Fruit fly (Drosophila melanogaster) whole organism, prepupa: ENCODE measurements around the gene Ilp3.
A peak's percentile ranks its signal among the peaks of the same experiment; 100 is the strongest.

Experiments used
- CG11294 ChIP-seq: fragments of 200-800 bp; sonication (Bioruptor generic); IDR thresholded peaks from 2 replicates; pipeline ENCODE4 v1.3.6; 2022; ENCODE audit warnings: missing biosample characterization, missing genetic modification characterization
- CG11762 ChIP-seq: fragments of 200-800 bp; sonication (Bioruptor generic); optimal IDR thresholded peaks from 3 replicates; lab custom pipeline; 2016; ENCODE audit warnings: missing biosample characterization, missing genetic modification characterization; ENCODE audit not compliant: insufficient read depth
- CG11902 ChIP-seq: fragments of 200-800 bp; sonication (Bioruptor generic); optimal IDR thresholded peaks from 3 replicates; lab custom pipeline; 2016; ENCODE audit warnings: missing biosample characterization, missing genetic modification characterization
- CG15336 ChIP-seq: fragments of 200-800 bp; sonication (Bioruptor generic); IDR thresholded peaks from 2 replicates; pipeline ENCODE4 v1.3.6; 2022; ENCODE audit warnings: missing biosample characterization, missing genetic modification characterization
- CG1621 ChIP-seq: fragments of 200-800 bp; sonication (Bioruptor generic); optimal IDR thresholded peaks from 3 replicates; lab custom pipeline; 2018; ENCODE audit warnings: missing biosample characterization, mild to moderate bottlenecking, missing genetic modification characterization
- CG3032 ChIP-seq: fragments of 200-800 bp; optimal IDR thresholded peaks from 2 replicates; lab custom pipeline; 2019; ENCODE audit warnings: missing biosample characterization, mild to moderate bottlenecking, missing genetic modification characterization, moderate library complexity
- CG32006 ChIP-seq: fragments of 200-800 bp; sonication (Bioruptor generic); optimal IDR thresholded peaks from 3 replicates; lab custom pipeline; 2017; ENCODE audit warnings: missing biosample characterization, mild to moderate bottlenecking, missing genetic modification characterization
- CG3919 ChIP-seq: fragments of 200-800 bp; sonication (Bioruptor generic); optimal IDR thresholded peaks from 3 replicates; lab custom pipeline; 2016; ENCODE audit warnings: missing biosample characterization, missing genetic modification characterization
- CG4318 ChIP-seq: fragments of 200-800 bp; sonication (Bioruptor generic); optimal IDR thresholded peaks from 3 replicates; lab custom pipeline; 2017; ENCODE audit warnings: missing biosample characterization, mild to moderate bottlenecking, missing genetic modification characterization
- CG6163 ChIP-seq: fragments of 200-800 bp; sonication (Bioruptor generic); IDR thresholded peaks from 3 replicates; pipeline ENCODE4 v1.3.6; 2022; ENCODE audit warnings: missing biosample characterization, missing genetic modification characterization
- CG6276 ChIP-seq: fragments of 200-800 bp; sonication (Bioruptor generic); optimal IDR thresholded peaks from 2 replicates; lab custom pipeline; 2017; ENCODE audit warnings: missing biosample characterization, mild to moderate bottlenecking, missing genetic modification characterization
- CG6854 ChIP-seq: fragments of 200-800 bp; sonication (Bioruptor generic); optimal IDR thresholded peaks from 2 replicates; lab custom pipeline; 2017; ENCODE audit warnings: missing biosample characterization, mild to moderate bottlenecking, missing genetic modification characterization
- CG7368 ChIP-seq: fragments of 200-800 bp; sonication (Bioruptor generic); optimal IDR thresholded peaks from 3 replicates; lab custom pipeline; 2016; ENCODE audit warnings: missing biosample characterization, missing genetic modification characterization
- CG8119 ChIP-seq: fragments of 200-800 bp; sonication (Bioruptor generic); IDR thresholded peaks from 3 replicates; pipeline ENCODE4 v1.3.6; 2022; ENCODE audit warnings: missing biosample characterization, missing genetic modification characterization
- CG8319 ChIP-seq: fragments of 200-800 bp; sonication (Bioruptor generic); optimal IDR thresholded peaks from 3 replicates; lab custom pipeline; 2016; ENCODE audit warnings: missing biosample characterization, missing genetic modification characterization
- CG8632 ChIP-seq: fragments of 200-800 bp; sonication (Bioruptor generic); optimal IDR thresholded peaks from 3 replicates; lab custom pipeline; 2016; ENCODE audit warnings: missing biosample characterization, missing genetic modification characterization
- Eip75B ChIP-seq: fragments of 200-800 bp; sonication (Bioruptor generic); optimal IDR thresholded peaks from 3 replicates; lab custom pipeline; 2016; ENCODE audit warnings: missing biosample characterization, missing genetic modification characterization
- Eip78C ChIP-seq: fragments of 200-800 bp; sonication (Bioruptor generic); peaks from one replicate; lab custom pipeline; 2016; ENCODE audit warnings: missing biosample characterization, missing genetic modification characterization
- Eip93F ChIP-seq: fragments of 200-800 bp; sonication (Bioruptor generic); optimal IDR thresholded peaks from 2 replicates; lab custom pipeline; 2016; ENCODE audit warnings: missing biosample characterization, mild to moderate bottlenecking, missing genetic modification characterization
- Ets21C ChIP-seq: fragments of 200-800 bp; sonication (Bioruptor generic); optimal IDR thresholded peaks from 3 replicates; lab custom pipeline; 2016; ENCODE audit warnings: missing biosample characterization, missing genetic modification characterization
- Hr4 ChIP-seq: fragments of 200-800 bp; sonication (Bioruptor generic); optimal IDR thresholded peaks from 3 replicates; lab custom pipeline; 2016; ENCODE audit warnings: missing biosample characterization, missing genetic modification characterization
- Met ChIP-seq: fragments of 200-800 bp; sonication (Bioruptor generic); optimal IDR thresholded peaks from 3 replicates; lab custom pipeline; 2016; ENCODE audit warnings: missing biosample characterization, missing genetic modification characterization
- OdsH ChIP-seq: fragments of 200-800 bp; sonication (Bioruptor generic); optimal IDR thresholded peaks from 3 replicates; lab custom pipeline; 2016; ENCODE audit warnings: missing biosample characterization, missing genetic modification characterization
- Sox102F ChIP-seq: fragments of 200-800 bp; sonication (Bioruptor generic); optimal IDR thresholded peaks from 2 replicates; lab custom pipeline; 2016; ENCODE audit warnings: missing biosample characterization, mild to moderate bottlenecking, missing genetic modification characterization
- Sox14 ChIP-seq: fragments of 200-800 bp; sonication (Bioruptor generic); optimal IDR thresholded peaks from 3 replicates; lab custom pipeline; 2016; ENCODE audit warnings: missing biosample characterization, missing genetic modification characterization
- Sox15 ChIP-seq: fragments of 200-800 bp; sonication (Bioruptor generic); optimal IDR thresholded peaks from 3 replicates; lab custom pipeline; 2016; ENCODE audit warnings: missing biosample characterization, missing genetic modification characterization
- achi ChIP-seq: fragments of 200-800 bp; sonication (Bioruptor generic); optimal IDR thresholded peaks from 3 replicates; lab custom pipeline; 2016; ENCODE audit warnings: missing biosample characterization, missing genetic modification characterization
- acj6 ChIP-seq: fragments of 200-800 bp; sonication (Bioruptor generic); optimal IDR thresholded peaks from 3 replicates; lab custom pipeline; 2016; ENCODE audit warnings: missing biosample characterization, missing genetic modification characterization
- dac ChIP-seq: fragments of 200-800 bp; sonication (Bioruptor generic); optimal IDR thresholded peaks from 2 replicates; lab custom pipeline; 2017; ENCODE audit warnings: missing biosample characterization, mild to moderate bottlenecking, missing genetic modification characterization
- dsx ChIP-seq: fragments of 200-800 bp; optimal IDR thresholded peaks from 3 replicates; lab custom pipeline; 2019; ENCODE audit warnings: missing biosample characterization, mild to moderate bottlenecking, missing genetic modification characterization, moderate library complexity; ENCODE audit not compliant: poor library complexity, severe bottlenecking
- eg ChIP-seq: fragments of 200-800 bp; sonication (Bioruptor generic); IDR thresholded peaks from 3 replicates; pipeline ENCODE4 v1.3.6; 2022; ENCODE audit warnings: missing biosample characterization, missing genetic modification characterization
- esn ChIP-seq: fragments of 200-800 bp; sonication (Bioruptor generic); optimal IDR thresholded peaks from 2 replicates; lab custom pipeline; 2016; ENCODE audit warnings: missing biosample characterization, mild to moderate bottlenecking, missing genetic modification characterization, moderate library complexity
- fkh ChIP-seq: fragments of 200-800 bp; sonication (Bioruptor generic); optimal IDR thresholded peaks from 3 replicates; lab custom pipeline; 2017; ENCODE audit warnings: missing biosample characterization, mild to moderate bottlenecking, missing genetic modification characterization, moderate library complexity
- lz ChIP-seq: fragments of 200-800 bp; sonication (Bioruptor generic); optimal IDR thresholded peaks from 3 replicates; lab custom pipeline; 2016; ENCODE audit warnings: missing biosample characterization, missing genetic modification characterization
- net ChIP-seq: fragments of 200-800 bp; sonication (Bioruptor generic); optimal IDR thresholded peaks from 3 replicates; lab custom pipeline; 2016; ENCODE audit warnings: missing biosample characterization, missing genetic modification characterization
- pdm3 ChIP-seq: fragments of 200-800 bp; sonication (Bioruptor generic); optimal IDR thresholded peaks from 3 replicates; lab custom pipeline; 2016; ENCODE audit warnings: missing biosample characterization, missing genetic modification characterization
- salr ChIP-seq, 2 experiments: fragments of 200-800 bp; sonication (Bioruptor generic); optimal IDR thresholded peaks; 3 replicates each; lab custom pipeline; 2016 to 2018; ENCODE audit warnings: missing biosample characterization in 2 of 2, missing genetic modification characterization in 2 of 2, mild to moderate bottlenecking in 1 of 2
- ss ChIP-seq, 2 experiments: fragments of 200-800 bp; sonication (Bioruptor generic); optimal IDR thresholded peaks; 2 replicates in 1 of 2; 3 replicates in 1 of 2; lab custom pipeline; 2017 to 2018; ENCODE audit warnings: mild to moderate bottlenecking in 2 of 2, missing biosample characterization in 2 of 2, missing genetic modification characterization in 2 of 2, moderate library complexity in 1 of 2
- svp ChIP-seq: fragments of 200-800 bp; sonication (Bioruptor generic); peaks from one replicate; lab custom pipeline; 2016; ENCODE audit warnings: missing biosample characterization, missing genetic modification characterization
- topi ChIP-seq: fragments of 200-800 bp; sonication (Bioruptor generic); optimal IDR thresholded peaks from 3 replicates; lab custom pipeline; 2016; ENCODE audit warnings: missing biosample characterization, missing genetic modification characterization
- vri ChIP-seq: fragments of 200-800 bp; sonication (Bioruptor generic); optimal IDR thresholded peaks from 3 replicates; lab custom pipeline; 2016; ENCODE audit warnings: missing biosample characterization, mild to moderate bottlenecking, missing genetic modification characterization

The Ilp3 gene

DNA sequence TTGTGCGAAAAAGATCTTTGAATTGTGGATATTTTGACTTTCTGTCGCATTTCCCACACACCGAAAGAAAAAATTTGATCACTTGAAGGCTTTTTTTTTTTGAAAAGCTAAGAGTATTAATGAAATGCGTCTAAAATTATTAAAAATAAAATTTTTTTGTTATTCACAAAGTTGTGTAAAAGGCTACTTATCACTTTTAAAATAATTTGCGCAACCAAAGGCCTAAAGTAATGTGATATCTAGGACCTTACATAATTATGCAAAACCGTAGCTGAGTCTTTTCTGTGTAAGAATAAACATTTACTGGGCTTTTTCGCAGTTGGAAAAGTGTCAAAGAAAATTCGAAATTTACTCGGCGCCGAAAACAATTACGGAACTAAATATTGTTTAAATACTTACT is 37.6 kb downstream of the Ilp3 start (continued):
- TF ChIP-seq CG11902 (GFP tag; lab: Kevin White, UChicago) (no peak), CG32006 (GFP tag; lab: Kevin White, UChicago) (peak; percentile 43), CG7368 (GFP tag; lab: Kevin White, UChicago) (no peak), CG1621 (tag; lab: Kevin White, UChicago) (no peak), achi (GFP tag; lab: Kevin White, UChicago) (peak; percentile 21), esn (peak; percentile 29), Sox15 (GFP tag; lab: Kevin White, UChicago) (no peak), Eip93F (GFP tag; lab: Kevin White, UChicago) (no peak), fkh (GFP tag; lab: Kevin White, UChicago) (no peak), OdsH (GFP tag; lab: Kevin White, UChicago) (peak; percentile 17), pdm3 (peak; percentile 29), CG15336 (GFP tag; lab: Robert Waterston, UW) (no peak), CG3919 (peak; percentile 12), CG11762 (GFP tag; lab: Kevin White, UChicago) (no peak), ss (GFP tag; optimal IDR thresholded peaks at IDR 0.05; lab: Kevin White, UChicago) (no peak), topi (GFP tag; lab: Kevin White, UChicago) (peak; percentile 13)

DNA sequence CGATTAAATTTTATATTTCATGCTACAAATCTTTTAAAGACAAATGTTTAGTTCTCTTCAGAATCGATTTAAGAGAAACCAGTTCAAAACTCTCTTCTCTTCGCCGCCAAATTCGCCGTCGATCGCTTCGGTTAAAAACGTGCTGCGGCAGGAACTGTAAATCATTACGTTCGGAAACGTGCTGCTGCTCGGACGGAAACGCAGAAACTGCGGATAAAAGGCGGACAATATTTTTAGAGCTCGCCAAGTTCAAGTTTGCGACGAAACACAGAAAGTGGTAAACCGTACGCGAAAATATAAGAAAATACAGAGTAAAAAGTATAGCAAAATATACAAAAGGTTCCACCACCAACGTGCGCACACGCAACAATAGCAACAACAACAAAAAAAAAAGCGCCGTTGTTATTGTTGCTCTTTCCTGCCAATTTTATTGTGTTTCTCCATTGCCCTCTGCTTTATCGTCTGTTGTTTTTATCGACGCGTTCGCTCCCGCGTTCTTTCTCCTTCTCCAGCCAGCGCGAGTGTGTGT is 38.5 kb downstream of the Ilp3 start, which contains the start of gene Ae2:
Gene Ae2, plus strand, starts transcription at position 156 of the 529 bp plus-strand sequence.
- 0 out of 3 replicates have a peak, but pooled peaks have one; percentile 21 for TF ChIP-seq CG8119 (GFP tag; lab: Robert Waterston, UW)
- TF ChIP-seq CG6276: no peak
- peak; percentile 47 for TF ChIP-seq Sox102F (GFP tag; lab: Kevin White, UChicago)
- TF ChIP-seq svp: peak; percentile 60
- TF ChIP-seq Eip78C (GFP tag; lab: Kevin White, UChicago): peak; percentile 69
- peak; percentile 82 for TF ChIP-seq CG1621 (tag; lab: Kevin White, UChicago)
- no peak for TF ChIP-seq Hr4 (GFP tag; lab: Kevin White, UChicago)
- TF ChIP-seq dsx: peak; percentile 52
- TF ChIP-seq net (GFP tag; lab: Kevin White, UChicago): no peak
- peak; percentile 34 for TF ChIP-seq esn
- no peak for TF ChIP-seq CG8319 (GFP tag; lab: Kevin White, UChicago)
- peak in 1 of 2 experiments; percentile 67 for TF ChIP-seq ss (GFP tag; optimal IDR thresholded peaks at IDR 0.05; lab: Kevin White, UChicago)
- TF ChIP-seq vri (GFP tag; lab: Kevin White, UChicago): peak; percentile 70
- peak; percentile 71; the same call in 2 of the 3 replicates for TF ChIP-seq CG6163
- TF ChIP-seq topi (GFP tag; lab: Kevin White, UChicago): peak; percentile 21
- peak; percentile 2 for TF ChIP-seq Eip75B (GFP tag; lab: Kevin White, UChicago)
- peak; percentile 57 for TF ChIP-seq CG6854 (GFP tag; lab: Kevin White, UChicago)
- peak; percentile 15 for TF ChIP-seq CG3919

DNA sequence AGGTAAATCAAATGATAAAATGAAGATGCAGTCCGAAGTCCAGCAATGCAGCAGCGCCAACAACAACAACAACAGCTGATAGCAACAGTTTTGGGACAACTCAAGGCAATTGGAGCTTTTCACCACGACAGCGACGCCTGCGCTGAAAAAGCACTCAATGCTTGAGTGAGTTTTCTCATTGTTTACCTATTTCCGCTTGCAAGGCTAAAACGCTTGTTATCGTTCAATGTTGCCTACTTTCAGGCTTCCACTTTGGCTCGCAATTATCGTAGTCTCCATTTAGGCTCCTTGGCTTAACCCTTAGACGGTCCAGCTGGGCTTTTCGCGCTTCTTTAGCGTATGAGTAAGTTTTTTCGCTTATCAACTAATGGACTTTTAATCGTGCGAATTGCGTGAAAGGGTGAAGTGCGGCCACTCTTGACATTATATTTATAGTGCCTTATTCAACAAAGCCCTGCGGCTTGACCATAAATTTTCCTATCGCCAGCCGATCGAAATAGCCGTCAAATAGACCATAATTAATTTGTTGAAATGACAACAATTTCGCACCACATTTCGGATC is 39.8 kb downstream of the Ilp3 start:
- TF ChIP-seq Sox102F (GFP tag; lab: Kevin White, UChicago): peak; percentile 2
- no peak for TF ChIP-seq Ets21C (GFP tag; lab: Kevin White, UChicago)
- no peak for TF ChIP-seq CG8632
- peak; percentile 75 for TF ChIP-seq CG6276
- no peak for TF ChIP-seq Eip93F (GFP tag; lab: Kevin White, UChicago)
- 0 out of 3 replicates have a peak, but pooled peaks have one; percentile 33 for TF ChIP-seq CG6163
- TF ChIP-seq CG32006 (GFP tag; lab: Kevin White, UChicago): no peak
- no peak for TF ChIP-seq eg (GFP tag; lab: Robert Waterston, UW)
- TF ChIP-seq Eip78C (GFP tag; lab: Kevin White, UChicago): peak; percentile 87
- no peak for TF ChIP-seq CG11762 (GFP tag; lab: Kevin White, UChicago)
- peak; percentile 24 for TF ChIP-seq svp
- TF ChIP-seq dac (GFP tag; lab: Kevin White, UChicago): no peak
- TF ChIP-seq dsx: no peak
- no peak for TF ChIP-seq lz (GFP tag; lab: Kevin White, UChicago)
- TF ChIP-seq Sox14 (GFP tag; lab: Kevin White, UChicago): peak; percentile 14
- TF ChIP-seq CG3032 (tag; lab: Kevin White, UChicago): no peak
- peak; percentile 4 to 35 for TF ChIP-seq ss (GFP tag; optimal IDR thresholded peaks at IDR 0.05; lab: Kevin White, UChicago)
- peak; percentile 56; the same call in 1 of the 2 replicates for TF ChIP-seq CG15336 (GFP tag; lab: Robert Waterston, UW)
- TF ChIP-seq vri (GFP tag; lab: Kevin White, UChicago): peak; percentile 25
- no peak for TF ChIP-seq CG1621 (tag; lab: Kevin White, UChicago)
- TF ChIP-seq CG7368 (GFP tag; lab: Kevin White, UChicago): no peak
- TF ChIP-seq Hr4 (GFP tag; lab: Kevin White, UChicago): no peak
- TF ChIP-seq CG8319 (GFP tag; lab: Kevin White, UChicago): no peak
- TF ChIP-seq achi (GFP tag; lab: Kevin White, UChicago): peak; percentile 9
- no peak for TF ChIP-seq Eip75B (GFP tag; lab: Kevin White, UChicago)
- peak; percentile 42; the same call in 1 of the 3 replicates for TF ChIP-seq CG8119 (GFP tag; lab: Robert Waterston, UW)
- no peak for TF ChIP-seq Met (GFP tag; lab: Kevin White, UChicago)
- peak; percentile 85 for TF ChIP-seq fkh (GFP tag; lab: Kevin White, UChicago)
- TF ChIP-seq acj6 (GFP tag; lab: Kevin White, UChicago): no peak
- no peak for TF ChIP-seq salr (GFP tag; optimal IDR thresholded peaks at IDR 0.05; lab: Kevin White, UChicago)
- TF ChIP-seq CG6854 (GFP tag; lab: Kevin White, UChicago): peak; percentile 36
- TF ChIP-seq CG11294 (GFP tag; lab: Robert Waterston, UW): no peak
- peak; percentile 44 for TF ChIP-seq net (GFP tag; lab: Kevin White, UChicago)
- TF ChIP-seq CG3919: peak; percentile 48
- no peak for TF ChIP-seq CG4318 (GFP tag; lab: Kevin White, UChicago)
